Worm (Caenorhabditis elegans) whole organism, L4 larva: ENCODE results near the gene trpp-6.

Source experiments
- T26A8.4 ChIP-seq: fragments of 200-800 bp; sonication (Bioruptor generic); IDR thresholded peaks from 2 replicates; pipeline ENCODE4 v1.3.6; 2022; ENCODE audit warnings: missing genetic modification characterization, missing compliant biosample characterization
- aha-1 ChIP-seq: fragments of 150-350 bp; peaks from one replicate; lab custom pipeline; 2014; ENCODE audit warnings: missing biosample characterization, missing genetic modification characterization
- ceh-28 ChIP-seq: fragments of 150-350 bp; optimal IDR thresholded peaks from 2 replicates; lab custom pipeline; 2014; ENCODE audit warnings: missing biosample characterization, missing genetic modification reagents, missing genetic modification characterization
- daf-12 ChIP-seq: fragments of 150-350 bp; optimal IDR thresholded peaks from 2 replicates; lab custom pipeline; 2014; ENCODE audit warnings: missing biosample characterization, missing genetic modification reagents, missing genetic modification characterization
- dmd-8 ChIP-seq: fragments of 200-800 bp; sonication (Bioruptor generic); IDR thresholded peaks from 2 replicates; pipeline ENCODE4 v1.3.6; 2022; ENCODE audit warnings: missing genetic modification characterization, missing compliant biosample characterization
- dpl-1 ChIP-seq: fragments of 150-350 bp; optimal IDR thresholded peaks from 2 replicates; lab custom pipeline; 2014; ENCODE audit warnings: missing biosample characterization, missing genetic modification reagents, missing genetic modification characterization
- fos-1 ChIP-seq: fragments of 150-350 bp; optimal IDR thresholded peaks from 2 replicates; lab custom pipeline; 2014; ENCODE audit warnings: missing biosample characterization, missing genetic modification characterization
- lin-15B ChIP-seq: fragments of 150-350 bp; sonication (generic microtip); optimal IDR thresholded peaks from 3 replicates; lab custom pipeline; 2014; ENCODE audit warnings: missing biosample characterization, missing genetic modification characterization
- lin-39 ChIP-seq: fragments of 150-350 bp; optimal IDR thresholded peaks from 2 replicates; lab custom pipeline; 2014; ENCODE audit warnings: missing biosample characterization, missing genetic modification reagents, missing genetic modification characterization
- snpc-4 ChIP-seq: fragments of 150-350 bp; optimal IDR thresholded peaks from 2 replicates; lab custom pipeline; 2014; ENCODE audit warnings: missing biosample characterization, missing genetic modification characterization
- spr-1 ChIP-seq: sonication (generic microtip); optimal IDR thresholded peaks from 2 replicates; lab custom pipeline; 2016; ENCODE audit warnings: mild to moderate bottlenecking, missing genetic modification characterization, missing compliant biosample characterization

DNA sequence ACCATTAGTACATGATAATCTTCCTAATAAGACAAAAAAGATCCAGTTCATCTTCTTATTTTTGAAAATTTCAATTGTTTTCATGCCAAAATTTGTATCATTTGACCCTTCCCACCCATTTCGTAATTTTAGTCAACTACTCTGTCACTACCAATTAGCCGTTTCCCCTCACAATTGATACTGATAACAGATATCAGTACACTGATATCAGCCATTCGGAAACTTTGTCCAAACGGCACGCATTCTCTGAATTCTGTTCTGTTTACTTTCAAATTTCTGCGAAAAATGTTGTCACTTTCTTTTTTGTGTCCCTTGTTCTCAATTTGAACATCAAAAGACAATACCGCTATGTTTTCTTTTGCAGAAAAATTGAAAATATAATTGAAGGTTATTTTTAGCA, 20.9 kb downstream of the trpp-6 start:
- TF ChIP-seq dmd-8 (GFP tag; lab: Robert Waterston, UW) (no peak), spr-1 (tag; lab: Kevin White, UChicago) (no peak), snpc-4 (tag; lab: Kevin White, UChicago) (no peak), ceh-28 (no peak), lin-39 (tag; lab: Kevin White, UChicago) (no peak), fos-1 (tag; lab: Kevin White, UChicago) (no peak), lin-15B (tag; lab: Kevin White, UChicago) (no peak), daf-12 (tag; lab: Kevin White, UChicago) (no peak), aha-1 (tag; lab: Kevin White, UChicago) (no peak), T26A8.4 (no peak), dpl-1 (GFP tag; lab: Kevin White, UChicago) (no peak)
